Worm (Caenorhabditis elegans): ENCODE results near the gene srx-22.

srx-22 gene

ce11 chrV:728822-729493 lies 49.2 kb downstream of the srx-22 start (continued):
- TF ChIP-seq jun-1 (tag; optimal IDR thresholded peaks at IDR 0.05) (no peak), tag-97 (GFP tag; IDR thresholded peaks at IDR 0.05) (no peak), nhr-41 (GFP tag; IDR thresholded peaks at IDR 0.05) (no peak), pqm-1 (tag; optimal IDR thresholded peaks at IDR 0.05) (no peak), spr-1 (tag; optimal IDR thresholded peaks at IDR 0.05) (peak; percentile 57), ztf-11 (tag; optimal IDR thresholded peaks at IDR 0.05) (no peak), madf-5 (GFP tag; IDR thresholded peaks at IDR 0.05) (no peak), hlh-30 (tag; optimal IDR thresholded peaks at IDR 0.05; ENCODE audit: insufficient read depth) (peak; percentile 91), R02D3.7 (tag; optimal IDR thresholded peaks at IDR 0.05) (no peak), ctbp-1 (GFP tag; IDR thresholded peaks at IDR 0.05) (0 out of 2 replicates have a peak, but pooled peaks have one; percentile 5), egl-27 (tag; optimal IDR thresholded peaks at IDR 0.05) (no peak), F26F4.8 (GFP tag; conservative IDR thresholded peaks at IDR 0.05) (no peak), Y48G9A.11 (GFP tag; IDR thresholded peaks at IDR 0.05) (0 out of 2 replicates have a peak, but pooled peaks have one; percentile 10), nhr-42 (GFP tag; IDR thresholded peaks at IDR 0.05) (no peak), egl-43 (GFP tag; IDR thresholded peaks at IDR 0.05) (0 out of 2 replicates have a peak, but pooled peaks have one; percentile 4), unc-39 (tag; optimal IDR thresholded peaks at IDR 0.05) (no peak), ZK337.2 (GFP tag; IDR thresholded peaks at IDR 0.05) (no peak), lsy-2 (tag; optimal IDR thresholded peaks at IDR 0.05) (peak in 1 of 2 experiments; percentile 69), lin-39 (tag; optimal IDR thresholded peaks at IDR 0.05) (no peak), hlh-11 (tag; optimal IDR thresholded peaks at IDR 0.05) (peak; percentile 94), daf-12 (tag; optimal IDR thresholded peaks at IDR 0.05) (no peak), lin-13 (GFP tag; optimal IDR thresholded peaks at IDR 0.05) (no peak), Y105C5A.15 (GFP tag; IDR thresholded peaks at IDR 0.05) (0 out of 2 replicates have a peak, but pooled peaks have one; percentile 28), dmd-9 (GFP tag; IDR thresholded peaks at IDR 0.05) (0 out of 2 replicates have a peak, but pooled peaks have one; percentile 16), nhr-77 (tag; optimal IDR thresholded peaks at IDR 0.05) (peak; percentile 64), mxl-2 (GFP tag; conservative IDR thresholded peaks at IDR 0.05) (no peak), lim-7 (GFP tag; IDR thresholded peaks at IDR 0.05) (no peak), ama-1 (optimal IDR thresholded peaks at IDR 0.05) (no peak), skn-1 (tag; optimal IDR thresholded peaks at IDR 0.05) (no peak), nhr-76 (tag; optimal IDR thresholded peaks at IDR 0.05) (no peak), daf-19 (GFP tag; conservative IDR thresholded peaks at IDR 0.05) (no peak), ces-1 (GFP tag; optimal IDR thresholded peaks at IDR 0.05) (no peak), snpc-1.2 (GFP tag; IDR thresholded peaks at IDR 0.05) (no peak), zfp-3 (GFP tag; conservative IDR thresholded peaks at IDR 0.05) (0 out of 2 replicates have a peak, but pooled peaks have one; percentile 23), hif-1 (tag; optimal IDR thresholded peaks at IDR 0.05) (no peak), nhr-28 (tag; optimal IDR thresholded peaks at IDR 0.05) (peak; percentile 68), ztf-7 (tag; optimal IDR thresholded peaks at IDR 0.05) (no peak), nhr-111 (GFP tag; optimal IDR thresholded peaks at IDR 0.05) (peak; percentile 47), dmd-6 (GFP tag; IDR thresholded peaks at IDR 0.05) (peak; percentile 13; the same call in 1 of the 2 replicates), vab-7 (GFP tag; IDR thresholded peaks at IDR 0.05) (no peak), nhr-102 (tag; optimal IDR thresholded peaks at IDR 0.05) (peak; percentile 18), zfp-2 (tag; optimal IDR thresholded peaks at IDR 0.05) (no peak), lin-1 (GFP tag; IDR thresholded peaks at IDR 0.05) (no peak), lin-29 (GFP tag; IDR thresholded peaks at IDR 0.05) (no peak), fkh-10 (GFP tag; optimal IDR thresholded peaks at IDR 0.05) (no peak), nhr-25 (tag; optimal IDR thresholded peaks at IDR 0.05; ENCODE audit: borderline replicate concordance, insufficient read depth) (no peak), ceh-20 (GFP tag; IDR thresholded peaks at IDR 0.05) (no peak; the same call in 1 of the 2 replicates), F49E8.2 (tag; optimal IDR thresholded peaks at IDR 0.05; ENCODE audit: borderline replicate concordance) (no peak), madf-9 (GFP tag; conservative IDR thresholded peaks at IDR 0.05) (no peak), Y75B8A.6 (GFP tag; IDR thresholded peaks at IDR 0.05) (0 out of 2 replicates have a peak, but pooled peaks have one; percentile 10)
